Worm (Caenorhabditis elegans) whole organism, L3 larva: Measurements from ENCODE around the gene Y71H2B.2.
"Not testable (repeated sequence)": the region's sequence is repeated elsewhere in the genome, so short reads cannot be mapped to it uniquely, and the experiment has no call there.

ENCODE experiments used
- aly-2 ChIP-seq: fragments of 150-350 bp; optimal IDR thresholded peaks from 2 replicates; lab custom pipeline; 2014; ENCODE audit warnings: missing biosample characterization, missing genetic modification characterization
- ama-1 ChIP-seq: fragments of 150-350 bp; optimal IDR thresholded peaks from 2 replicates; lab custom pipeline; 2018
- ceh-28 ChIP-seq: fragments of 150-350 bp; optimal IDR thresholded peaks from 2 replicates; lab custom pipeline; 2014; ENCODE audit warnings: missing biosample characterization, missing genetic modification reagents, missing genetic modification characterization
- ceh-82 ChIP-seq: fragments of 150-350 bp; optimal IDR thresholded peaks from 2 replicates; lab custom pipeline; 2014; ENCODE audit warnings: missing biosample characterization, missing genetic modification characterization
- ceh-9 ChIP-seq: sonication (generic microtip); optimal IDR thresholded peaks from 2 replicates; lab custom pipeline; 2018; ENCODE audit warnings: missing biosample characterization, missing genetic modification characterization
- daf-12 ChIP-seq: fragments of 150-350 bp; optimal IDR thresholded peaks from 2 replicates; lab custom pipeline; 2014; ENCODE audit warnings: missing biosample characterization, missing genetic modification reagents, missing genetic modification characterization
- egl-5 ChIP-seq: fragments of 150-350 bp; optimal IDR thresholded peaks from 2 replicates; lab custom pipeline; 2017; ENCODE audit warnings: missing biosample characterization, missing genetic modification reagents, missing genetic modification characterization, inconsistent platforms
- elt-2 ChIP-seq: sonication (generic microtip); optimal IDR thresholded peaks from 2 replicates; lab custom pipeline; 2016; ENCODE audit warnings: missing genetic modification reagents, mild to moderate bottlenecking, missing genetic modification characterization, missing compliant biosample characterization
- elt-3 ChIP-seq, 3 experiments: fragments of 150-350 bp in 1 of 3; sonication (generic microtip) in 2 of 3; optimal IDR thresholded peaks; 2 replicates in 2 of 3; 4 replicates in 1 of 3; lab custom pipeline; 2014 to 2017; ENCODE audit warnings: missing biosample characterization in 3 of 3, missing genetic modification characterization in 3 of 3
- eor-1 ChIP-seq, 2 experiments: fragments of 150-350 bp; optimal IDR thresholded peaks; 2 replicates each; lab custom pipeline; 2014 to 2018; ENCODE audit warnings: missing biosample characterization in 2 of 2, missing genetic modification characterization in 2 of 2
- fkh-2 ChIP-seq: fragments of 150-350 bp; optimal IDR thresholded peaks from 2 replicates; lab custom pipeline; 2014; ENCODE audit warnings: missing biosample characterization, missing genetic modification reagents, missing genetic modification characterization
- fos-1 ChIP-seq: fragments of 150-350 bp; optimal IDR thresholded peaks from 2 replicates; lab custom pipeline; 2014; ENCODE audit warnings: missing biosample characterization, missing genetic modification characterization
- jun-1 ChIP-seq: fragments of 150-350 bp; optimal IDR thresholded peaks from 2 replicates; lab custom pipeline; 2014; ENCODE audit warnings: missing biosample characterization, missing genetic modification reagents, missing genetic modification characterization
- lin-15B ChIP-seq: fragments of 150-350 bp; optimal IDR thresholded peaks from 2 replicates; lab custom pipeline; 2014; ENCODE audit warnings: missing biosample characterization, missing genetic modification characterization
- lsy-12 ChIP-seq: sonication (generic microtip); optimal IDR thresholded peaks from 2 replicates; lab custom pipeline; 2016; ENCODE audit warnings: mild to moderate bottlenecking, missing genetic modification characterization, missing compliant biosample characterization
- mdl-1 ChIP-seq: fragments of 150-350 bp; optimal IDR thresholded peaks from 2 replicates; lab custom pipeline; 2014; ENCODE audit warnings: missing biosample characterization, missing genetic modification characterization
- mml-1 ChIP-seq: fragments of 150-350 bp; sonication (generic microtip); optimal IDR thresholded peaks from 3 replicates; lab custom pipeline; 2014; ENCODE audit warnings: missing biosample characterization, missing genetic modification characterization
- nfya-1 ChIP-seq: sonication (generic microtip); optimal IDR thresholded peaks from 2 replicates; lab custom pipeline; 2017; ENCODE audit warnings: missing genetic modification characterization, mild to moderate bottlenecking, missing compliant biosample characterization, antibody characterized with exemption, moderate library complexity; ENCODE audit not compliant: insufficient read depth
- nhr-12 ChIP-seq: fragments of 150-350 bp; optimal IDR thresholded peaks from 2 replicates; lab custom pipeline; 2014; ENCODE audit warnings: missing biosample characterization, missing genetic modification characterization
- nhr-23 ChIP-seq: fragments of 150-350 bp; optimal IDR thresholded peaks from 2 replicates; lab custom pipeline; 2014; ENCODE audit warnings: missing biosample characterization, missing genetic modification reagents, missing genetic modification characterization
- nhr-237 ChIP-seq: fragments of 150-350 bp; optimal IDR thresholded peaks from 2 replicates; lab custom pipeline; 2014; ENCODE audit warnings: missing biosample characterization, missing genetic modification characterization
- nhr-28 ChIP-seq: fragments of 150-350 bp; optimal IDR thresholded peaks from 2 replicates; lab custom pipeline; 2014; ENCODE audit warnings: missing biosample characterization, missing genetic modification characterization
- nhr-43 ChIP-seq: sonication (generic microtip); optimal IDR thresholded peaks from 2 replicates; lab custom pipeline; 2016; ENCODE audit warnings: mild to moderate bottlenecking, missing genetic modification characterization, missing compliant biosample characterization; ENCODE audit not compliant: poor library complexity, severe bottlenecking
- nhr-76 ChIP-seq: fragments of 150-350 bp; sonication (generic microtip); optimal IDR thresholded peaks from 5 replicates; lab custom pipeline; 2014; ENCODE audit warnings: missing biosample characterization, missing genetic modification characterization
- nhr-77 ChIP-seq: fragments of 150-350 bp; optimal IDR thresholded peaks from 2 replicates; lab custom pipeline; 2014; ENCODE audit warnings: missing biosample characterization, missing genetic modification characterization
- pha-4 ChIP-seq: fragments of 150-350 bp; optimal IDR thresholded peaks from 2 replicates; lab custom pipeline; 2014; ENCODE audit warnings: missing biosample characterization, missing genetic modification reagents, missing genetic modification characterization
- sea-2 ChIP-seq: fragments of 150-350 bp; sonication (generic microtip); optimal IDR thresholded peaks from 4 replicates; lab custom pipeline; 2014; ENCODE audit warnings: missing biosample characterization, missing genetic modification reagents, missing genetic modification characterization
- tbx-2 ChIP-seq: sonication (generic microtip); optimal IDR thresholded peaks from 2 replicates; lab custom pipeline; 2016; ENCODE audit warnings: mild to moderate bottlenecking, missing genetic modification characterization, missing compliant biosample characterization
- unc-39 ChIP-seq: sonication (generic microtip); optimal IDR thresholded peaks from 4 replicates; lab custom pipeline; 2017; ENCODE audit warnings: missing biosample characterization, missing genetic modification characterization
- zag-1 ChIP-seq: fragments of 150-350 bp; optimal IDR thresholded peaks from 2 replicates; lab custom pipeline; 2014; ENCODE audit warnings: missing biosample characterization, missing genetic modification characterization
- ztf-11 ChIP-seq: fragments of 150-350 bp; optimal IDR thresholded peaks from 2 replicates; lab custom pipeline; 2014; ENCODE audit warnings: missing biosample characterization, missing genetic modification characterization
- ztf-4 ChIP-seq: fragments of 150-350 bp; optimal IDR thresholded peaks from 2 replicates; lab custom pipeline; 2014; ENCODE audit warnings: missing biosample characterization, missing genetic modification characterization

Gene Y71H2B.2

ce11 chrIII:2597753-2598152 lies 25.2 kb upstream of the Y71H2B.2 start, which contains the start of gene mdt-19:
Gene mdt-19, plus strand, starts transcription at chrIII:2598053.
- no peak for TF ChIP-seq daf-12 (tag; lab: Kevin White, UChicago)
- TF ChIP-seq ztf-4 (tag; lab: Kevin White, UChicago), result no peak
- no peak for TF ChIP-seq tbx-2
- TF ChIP-seq fos-1 (tag; lab: Kevin White, UChicago), result no peak
- TF ChIP-seq ceh-82 (tag; lab: Kevin White, UChicago), result no peak
- TF ChIP-seq nhr-76 (tag; lab: Kevin White, UChicago), result no peak
- no peak for TF ChIP-seq ztf-11 (tag; lab: Kevin White, UChicago)
- TF ChIP-seq nhr-43 (tag; lab: Kevin White, UChicago), result no peak
- TF ChIP-seq aly-2 (tag; lab: Kevin White, UChicago), result no peak
- TF ChIP-seq pha-4 (tag; lab: Kevin White, UChicago), result no peak
- TF ChIP-seq nhr-23 (tag; lab: Kevin White, UChicago), result no peak
- TF ChIP-seq fkh-2 (tag; lab: Kevin White, UChicago), result no peak
- no peak for TF ChIP-seq ceh-28 (tag; lab: Kevin White, UChicago)
- no peak for TF ChIP-seq elt-3 (tag; optimal IDR thresholded peaks at IDR 0.05; lab: Kevin White, UChicago)

DNA sequence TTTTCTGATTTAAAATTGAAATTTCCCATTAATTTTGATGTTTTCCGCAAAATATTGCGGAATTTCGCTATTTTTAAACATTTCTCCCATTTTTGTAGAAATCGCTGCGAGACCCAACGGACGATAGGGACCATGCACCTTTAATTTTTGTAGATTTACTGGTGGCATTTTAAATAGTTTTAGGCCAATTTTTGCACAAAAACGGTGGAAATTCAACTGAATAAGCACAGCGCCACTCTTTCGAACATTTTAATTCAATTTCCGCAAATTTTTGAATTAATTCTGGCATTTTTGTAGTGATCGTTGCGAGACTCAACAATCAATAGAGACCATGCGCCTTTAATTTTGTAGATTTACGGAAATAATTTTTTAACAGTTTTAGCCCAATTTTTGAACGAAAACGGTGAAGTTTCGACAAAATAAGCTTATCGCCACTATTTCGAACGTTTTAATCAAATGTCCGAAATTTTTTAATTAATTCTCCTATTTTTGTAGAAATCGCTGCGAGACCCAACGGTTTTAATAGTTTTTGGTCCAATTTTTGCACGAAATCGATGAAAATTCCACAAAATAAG lies 24.4 kb upstream of the Y71H2B.2 start:
- no peak for TF ChIP-seq unc-39 (tag; lab: Kevin White, UChicago)
- no peak for TF ChIP-seq nhr-12 (tag; lab: Kevin White, UChicago)
- no peak for TF ChIP-seq nhr-28 (tag; lab: Kevin White, UChicago)
- TF ChIP-seq pha-4 (tag; lab: Kevin White, UChicago), result no peak
- TF ChIP-seq nfya-1 (tag; lab: Kevin White, UChicago), result no peak
- no peak for TF ChIP-seq sea-2
- no peak for TF ChIP-seq nhr-23 (tag; lab: Kevin White, UChicago)
- no peak for TF ChIP-seq ama-1 (lab: Kevin White, UChicago)
- no peak for TF ChIP-seq elt-2
- TF ChIP-seq nhr-237 (tag; lab: Kevin White, UChicago), result no peak
- no peak for TF ChIP-seq lsy-12 (tag; lab: Kevin White, UChicago)

ce11 chrIII:2603671-2604070 lies 19.3 kb upstream of the Y71H2B.2 start, which contains the start of gene Y71H2B.11:
Gene Y71H2B.11, plus strand, starts transcription at chrIII:2603971.
- TF ChIP-seq egl-5 (tag; lab: Kevin White, UChicago) (no peak), lin-15B (tag; lab: Kevin White, UChicago) (no peak), nhr-28 (tag; lab: Kevin White, UChicago) (no peak), ceh-82 (tag; lab: Kevin White, UChicago) (no peak), aly-2 (tag; lab: Kevin White, UChicago) (no peak), tbx-2 (no peak), pha-4 (tag; lab: Kevin White, UChicago) (no peak), jun-1 (tag; lab: Kevin White, UChicago) (no peak), nhr-77 (tag; lab: Kevin White, UChicago) (no peak), ceh-9 (tag; lab: Kevin White, UChicago) (no peak), fkh-2 (tag; lab: Kevin White, UChicago) (no peak)
- TF ChIP-seq, all 47 proteins: peak for 0

DNA sequence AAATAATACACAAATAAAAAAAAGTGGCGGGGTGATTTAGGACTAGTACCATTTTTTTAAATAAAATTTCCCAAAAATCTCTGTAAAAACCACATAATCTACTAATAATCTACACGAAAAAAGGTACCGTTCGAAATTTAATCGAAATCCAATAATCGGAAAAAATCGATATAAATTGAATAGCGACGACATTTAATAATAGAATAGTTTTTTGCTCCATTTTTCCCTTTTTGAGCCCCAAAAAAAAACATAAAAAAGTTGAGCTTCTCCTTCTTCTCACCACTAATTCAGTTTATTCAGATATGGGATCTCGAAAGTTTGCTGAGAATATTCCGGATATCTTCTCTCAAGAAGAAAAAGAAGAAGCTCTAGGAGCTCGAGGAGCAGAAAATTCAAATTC lies 15.3 kb upstream of the Y71H2B.2 start, which contains the start of gene Y71H2B.5:
TSS of gene Y71H2B.5 (plus strand) at position 301 of the 400 bp plus-strand sequence.
- not testable (repeated sequence) for TF ChIP-seq zag-1, mml-1, unc-39 (tag; lab: Kevin White, UChicago)
- TF ChIP-seq, all 47 proteins: peak for 0; not testable (repeated sequence) for 47

- TF ChIP-seq lsy-12 (tag; lab: Kevin White, UChicago) (no peak), eor-1 (tag; optimal IDR thresholded peaks at IDR 0.05; lab: Kevin White, UChicago) (no peak), elt-3 (tag; optimal IDR thresholded peaks at IDR 0.05; lab: Kevin White, UChicago) (no peak), mdl-1 (no peak), nhr-77 (tag; lab: Kevin White, UChicago) (no peak), tbx-2 (no peak), nhr-43 (tag; lab: Kevin White, UChicago) (no peak), ceh-28 (tag; lab: Kevin White, UChicago) (no peak), fos-1 (tag; lab: Kevin White, UChicago) (no peak)
Measured at ce11 chrIII:2616212-2616611, 6.8 kb upstream of the Y71H2B.2 start.
